Fruit fly (Drosophila melanogaster) whole organism, adult: Measurements from ENCODE around the gene CG31957.

Experiments used
- CG11617 ChIP-seq: fragments of 200-800 bp; sonication (Bioruptor generic); optimal IDR thresholded peaks from 2 replicates; lab custom pipeline; 2017; ENCODE audit warnings: mild to moderate bottlenecking, missing biosample characterization, missing genetic modification reagents, missing genetic modification characterization
- CG12768 ChIP-seq: fragments of 200-800 bp; sonication (Bioruptor generic); optimal IDR thresholded peaks from 2 replicates; lab custom pipeline; 2017; ENCODE audit warnings: missing biosample characterization, missing genetic modification characterization, mild to moderate bottlenecking, moderate library complexity, missing genetic modification reagents
- CG14711 ChIP-seq: fragments of 200-800 bp; sonication (Bioruptor generic); optimal IDR thresholded peaks from 2 replicates; lab custom pipeline; 2018; ENCODE audit warnings: missing biosample characterization, mild to moderate bottlenecking, missing genetic modification characterization, moderate library complexity
- CG1620 ChIP-seq: fragments of 200-800 bp; sonication (Bioruptor generic); optimal IDR thresholded peaks from 2 replicates; lab custom pipeline; 2016; ENCODE audit warnings: missing biosample characterization, missing genetic modification characterization
- CG33017 ChIP-seq: fragments of 200-800 bp; sonication (Bioruptor generic); optimal IDR thresholded peaks from 2 replicates; lab custom pipeline; 2018; ENCODE audit warnings: missing biosample characterization, mild to moderate bottlenecking, missing genetic modification characterization, moderate library complexity
- CG5204 ChIP-seq: fragments of 200-800 bp; sonication (Bioruptor generic); optimal IDR thresholded peaks from 2 replicates; lab custom pipeline; 2016; ENCODE audit warnings: missing biosample characterization, missing genetic modification characterization
- CG7045 ChIP-seq: fragments of 200-800 bp; sonication (Bioruptor generic); optimal IDR thresholded peaks from 2 replicates; lab custom pipeline; 2017; ENCODE audit warnings: missing biosample characterization, mild to moderate bottlenecking, missing genetic modification characterization
- CG7101 ChIP-seq: fragments of 200-800 bp; sonication (Bioruptor generic); optimal IDR thresholded peaks from 2 replicates; lab custom pipeline; 2018; ENCODE audit warnings: missing biosample characterization, mild to moderate bottlenecking, missing genetic modification characterization, moderate library complexity
- Clk ChIP-seq: fragments of 200-800 bp; sonication (Bioruptor generic); optimal IDR thresholded peaks from 2 replicates; lab custom pipeline; 2017; ENCODE audit warnings: missing biosample characterization, missing genetic modification characterization
- Crg-1 ChIP-seq: fragments of 200-800 bp; sonication (Bioruptor generic); optimal IDR thresholded peaks from 2 replicates; lab custom pipeline; 2016; ENCODE audit warnings: missing biosample characterization, missing genetic modification characterization
- Hr96 ChIP-seq: fragments of 200-800 bp; sonication (Bioruptor generic); optimal IDR thresholded peaks from 2 replicates; lab custom pipeline; 2016; ENCODE audit warnings: missing biosample characterization, missing genetic modification characterization
- Mnt ChIP-seq: fragments of 200-800 bp; sonication (Bioruptor generic); optimal IDR thresholded peaks from 2 replicates; lab custom pipeline; 2016; ENCODE audit warnings: missing biosample characterization, mild to moderate bottlenecking, missing genetic modification characterization
- bab1 ChIP-seq: fragments of 200-800 bp; sonication (Bioruptor generic); optimal IDR thresholded peaks from 3 replicates; lab custom pipeline; 2019; ENCODE audit warnings: missing biosample characterization, mild to moderate bottlenecking, missing genetic modification characterization, moderate library complexity
- cic ChIP-seq: fragments of 200-800 bp; sonication (Bioruptor generic); optimal IDR thresholded peaks from 2 replicates; lab custom pipeline; 2017; ENCODE audit warnings: missing biosample characterization, mild to moderate bottlenecking, missing genetic modification characterization, moderate library complexity
- cnc ChIP-seq, 2 experiments: fragments of >200 bp; optimal IDR thresholded peaks; 2 replicates each; lab custom pipeline; 2017
- kay ChIP-seq: fragments of 200-800 bp; sonication (Bioruptor generic); peaks from one replicate; lab custom pipeline; 2016; ENCODE audit warnings: missing biosample characterization, missing genetic modification characterization, borderline replicate concordance
- ovo ChIP-seq: fragments of 200-800 bp; sonication (Bioruptor generic); optimal IDR thresholded peaks from 2 replicates; lab custom pipeline; 2016; ENCODE audit warnings: missing biosample characterization, missing genetic modification characterization
- pad ChIP-seq: fragments of 200-800 bp; sonication (Bioruptor generic); optimal IDR thresholded peaks from 3 replicates; lab custom pipeline; 2017; ENCODE audit warnings: missing biosample characterization, missing genetic modification characterization, mild to moderate bottlenecking, moderate library complexity, missing genetic modification reagents
- tj ChIP-seq: fragments of 200-800 bp; sonication (Bioruptor generic); optimal IDR thresholded peaks from 3 replicates; lab custom pipeline; 2017; ENCODE audit warnings: missing biosample characterization, mild to moderate bottlenecking, missing genetic modification characterization, moderate library complexity
- toe ChIP-seq: fragments of 200-800 bp; sonication (Bioruptor generic); optimal IDR thresholded peaks from 2 replicates; lab custom pipeline; 2016; ENCODE audit warnings: missing biosample characterization, missing genetic modification characterization

Gene CG31957

DNA sequence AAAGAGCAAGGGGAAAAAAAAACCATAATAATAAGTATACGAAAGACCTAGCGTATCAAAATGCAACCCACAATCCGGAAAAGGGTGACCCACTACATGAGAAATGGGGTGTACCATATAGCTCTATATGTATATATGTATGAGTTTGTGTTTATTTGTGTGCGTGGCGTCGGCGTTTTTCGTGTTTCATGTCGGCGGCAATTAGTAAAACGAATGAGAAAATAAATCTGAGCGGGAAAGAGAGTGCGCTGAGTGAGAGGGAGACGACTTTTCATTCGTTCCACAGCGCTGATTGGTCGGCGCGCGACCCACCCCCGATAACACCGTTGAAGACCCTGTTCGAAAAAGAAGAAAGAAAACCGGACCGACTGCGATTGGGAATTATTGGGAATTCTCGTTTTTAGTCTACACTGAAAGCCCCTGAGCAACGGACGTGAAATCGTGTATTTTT lies 35.8 kb downstream of the CG31957 start, which contains the start of gene slp2:
Gene slp2 (plus strand): TSS at position 401 of the 451 bp plus-strand sequence.
- no peak for TF ChIP-seq toe (GFP tag; lab: Kevin White, UChicago)
- peak; percentile 8 for TF ChIP-seq pad (GFP tag; lab: Kevin White, UChicago)

DNA sequence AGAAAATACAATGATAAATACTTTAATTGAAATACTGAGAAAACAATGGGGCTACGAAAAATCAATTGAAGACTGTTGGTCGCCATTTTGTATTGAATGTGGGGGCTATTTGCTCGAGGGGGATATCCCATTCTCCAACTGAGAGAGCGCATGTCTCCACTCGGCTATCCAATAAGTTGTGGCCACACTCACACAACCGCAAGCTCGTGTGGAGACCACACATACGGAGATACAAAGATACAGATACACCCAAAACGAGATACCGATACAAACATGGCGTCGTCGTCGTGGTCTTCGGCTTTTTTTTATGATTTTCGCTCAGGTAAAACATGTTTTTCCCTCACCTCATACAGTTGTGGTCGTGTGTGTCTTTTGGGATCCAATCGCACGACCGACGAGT lies 37.0 kb downstream of the CG31957 start:
- no peak for TF ChIP-seq CG11617 (GFP tag; lab: Kevin White, UChicago)
- TF ChIP-seq CG5204 (GFP tag; lab: Kevin White, UChicago), result no peak
- no peak for TF ChIP-seq cic (GFP tag; lab: Kevin White, UChicago)
- TF ChIP-seq Mnt (GFP tag; lab: Kevin White, UChicago), result no peak
- TF ChIP-seq Crg-1 (GFP tag; lab: Kevin White, UChicago), result no peak
- no peak for TF ChIP-seq toe (GFP tag; lab: Kevin White, UChicago)
- no peak for TF ChIP-seq ovo (GFP tag; lab: Kevin White, UChicago)
- no peak for TF ChIP-seq bab1 (GFP tag; lab: Kevin White, UChicago)
- no peak for TF ChIP-seq CG1620 (GFP tag; lab: Kevin White, UChicago)
- TF ChIP-seq tj (GFP tag; lab: Kevin White, UChicago), result no peak
- no peak for TF ChIP-seq kay

DNA sequence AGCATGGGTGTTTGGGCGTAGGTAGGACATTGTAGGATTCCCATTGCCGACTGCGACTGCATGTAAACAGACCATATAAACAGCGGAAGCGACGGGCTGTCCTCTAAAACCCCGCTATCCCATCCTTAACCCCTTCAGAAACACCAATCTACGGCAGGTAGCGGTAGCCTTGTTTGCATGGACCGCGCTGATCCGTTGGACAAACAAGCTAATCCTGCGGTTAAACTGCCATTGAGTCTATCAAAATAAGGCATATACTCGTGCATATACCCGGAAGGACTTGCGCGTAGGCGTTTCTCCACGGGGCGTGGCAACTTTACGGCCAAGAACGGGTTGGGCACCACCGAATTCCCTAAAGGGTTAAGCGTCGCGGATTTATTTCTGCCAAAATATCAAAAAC lies 38.3 kb downstream of the CG31957 start:
- no peak for TF ChIP-seq Clk (GFP tag; lab: Kevin White, UChicago)
- no peak for TF ChIP-seq toe (GFP tag; lab: Kevin White, UChicago)
- no peak for TF ChIP-seq cic (GFP tag; lab: Kevin White, UChicago)
- TF ChIP-seq CG12768 (GFP tag; lab: Kevin White, UChicago), result no peak
- no peak for TF ChIP-seq cnc (optimal IDR thresholded peaks at IDR 0.05; lab: Kevin White, UChicago)
- TF ChIP-seq CG1620 (GFP tag; lab: Kevin White, UChicago), result no peak
- no peak for TF ChIP-seq ovo (GFP tag; lab: Kevin White, UChicago)

DNA sequence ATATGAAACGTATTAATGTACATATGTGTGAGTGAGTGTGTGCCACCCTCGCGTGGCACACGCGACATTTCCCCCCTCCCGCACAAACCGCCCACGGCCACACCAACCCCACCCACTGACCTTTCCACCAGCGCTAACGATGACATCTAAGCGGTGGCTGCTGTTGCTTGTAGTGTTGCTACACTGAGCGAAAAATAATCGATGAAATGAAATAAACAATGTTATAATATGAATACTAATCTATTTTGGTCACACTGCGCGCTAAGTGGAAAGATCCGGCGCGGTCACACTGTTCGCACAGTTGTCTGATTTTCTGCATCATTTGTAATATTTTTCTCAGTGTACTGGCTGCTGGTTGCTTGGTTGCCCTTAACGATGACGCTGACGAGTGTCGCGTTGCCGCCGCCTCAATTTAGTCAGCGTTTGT lies 40.0 kb downstream of the CG31957 start:
- TF ChIP-seq CG7101, result no peak
- no peak for TF ChIP-seq pad (GFP tag; lab: Kevin White, UChicago)
- TF ChIP-seq bab1 (GFP tag; lab: Kevin White, UChicago), result no peak
- TF ChIP-seq toe (GFP tag; lab: Kevin White, UChicago), result no peak
- TF ChIP-seq Crg-1 (GFP tag; lab: Kevin White, UChicago), result no peak
- no peak for TF ChIP-seq CG12768 (GFP tag; lab: Kevin White, UChicago)
- no peak for TF ChIP-seq ovo (GFP tag; lab: Kevin White, UChicago)
- TF ChIP-seq cnc (optimal IDR thresholded peaks at IDR 0.05; lab: Kevin White, UChicago), result no peak
- no peak for TF ChIP-seq kay
- no peak for TF ChIP-seq CG7045 (GFP tag; lab: Kevin White, UChicago)
- TF ChIP-seq CG33017 (tag; lab: Kevin White, UChicago), result no peak

DNA sequence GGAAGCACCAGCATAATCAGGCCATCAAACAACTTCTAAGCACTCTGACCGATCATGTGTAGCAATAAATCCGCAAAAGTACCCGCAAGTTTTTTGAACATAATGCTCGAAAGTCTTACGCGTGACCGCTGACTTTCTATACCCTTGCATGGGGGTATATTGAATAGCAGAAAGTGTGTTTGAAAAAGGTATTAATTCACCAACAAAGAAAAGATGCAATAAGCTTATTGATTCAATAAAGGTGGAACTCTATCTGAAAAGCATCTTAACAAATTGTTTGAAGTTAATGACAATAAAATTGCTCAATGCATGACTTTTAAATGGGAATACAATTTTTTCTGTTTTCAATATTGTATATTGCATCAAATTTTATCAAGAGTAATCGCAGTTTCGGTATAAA lies 40.6 kb downstream of the CG31957 start:
- no peak for TF ChIP-seq Clk (GFP tag; lab: Kevin White, UChicago)
- TF ChIP-seq tj (GFP tag; lab: Kevin White, UChicago), result no peak
- TF ChIP-seq CG12768 (GFP tag; lab: Kevin White, UChicago), result no peak
- TF ChIP-seq CG7045 (GFP tag; lab: Kevin White, UChicago), result no peak
- no peak for TF ChIP-seq kay
- TF ChIP-seq CG14711, result no peak
- TF ChIP-seq CG5204 (GFP tag; lab: Kevin White, UChicago), result no peak
- no peak for TF ChIP-seq ovo (GFP tag; lab: Kevin White, UChicago)
- no peak for TF ChIP-seq CG11617 (GFP tag; lab: Kevin White, UChicago)
- TF ChIP-seq toe (GFP tag; lab: Kevin White, UChicago), result no peak

DNA sequence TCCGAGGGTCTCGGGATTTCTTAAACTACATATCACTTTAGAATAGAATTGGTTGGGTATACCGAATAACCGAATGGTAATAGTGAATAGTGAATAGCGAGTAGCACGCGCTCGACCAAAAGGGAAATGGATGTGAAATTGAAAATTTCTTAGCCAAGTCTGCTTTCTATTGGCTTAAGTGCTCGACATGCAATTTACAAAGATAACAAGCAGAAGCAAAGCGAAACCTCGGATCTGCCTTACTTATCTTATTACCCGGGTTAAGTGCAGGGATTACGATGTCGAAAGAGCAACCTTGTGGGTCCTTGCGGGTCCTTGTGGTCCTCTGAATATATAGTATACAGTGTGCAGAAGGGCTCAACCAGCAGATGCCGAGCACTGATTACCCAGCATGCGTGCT lies 43.0 kb downstream of the CG31957 start:
- TF ChIP-seq CG12768 (GFP tag; lab: Kevin White, UChicago) (no peak), Clk (GFP tag; lab: Kevin White, UChicago) (no peak), CG11617 (GFP tag; lab: Kevin White, UChicago) (no peak)

- TF ChIP-seq CG12768 (GFP tag; lab: Kevin White, UChicago) (no peak), CG1620 (GFP tag; lab: Kevin White, UChicago) (no peak), CG14711 (no peak), CG33017 (tag; lab: Kevin White, UChicago) (no peak), bab1 (GFP tag; lab: Kevin White, UChicago) (no peak), cnc (optimal IDR thresholded peaks at IDR 0.05; lab: Kevin White, UChicago) (no peak), CG7045 (GFP tag; lab: Kevin White, UChicago) (no peak), kay (no peak), pad (GFP tag; lab: Kevin White, UChicago) (no peak), CG5204 (GFP tag; lab: Kevin White, UChicago) (no peak), cic (GFP tag; lab: Kevin White, UChicago) (no peak), CG7101 (no peak), Clk (GFP tag; lab: Kevin White, UChicago) (no peak), toe (GFP tag; lab: Kevin White, UChicago) (no peak), Crg-1 (GFP tag; lab: Kevin White, UChicago) (no peak), CG11617 (GFP tag; lab: Kevin White, UChicago) (no peak), Mnt (GFP tag; lab: Kevin White, UChicago) (no peak), Hr96 (GFP tag; lab: Kevin White, UChicago) (no peak), ovo (GFP tag; lab: Kevin White, UChicago) (no peak)
Observed at dm6 chr2L:3827406-3828133, 44.7 kb downstream of the CG31957 start.
